Fruit fly (Drosophila melanogaster): ENCODE data around the gene CG32081.

CG32081 gene

dm6 chr3L:11027279-11027678 is at the start of gene CG32081:
Gene CG32081 (plus strand): TSS chr3L:11027579.
- no peak for TF ChIP-seq CG17801 (GFP tag; optimal IDR thresholded peaks at IDR 0.05; ENCODE audit: partially characterized antibody)

- TF ChIP-seq CG17801 (GFP tag; optimal IDR thresholded peaks at IDR 0.05; ENCODE audit: partially characterized antibody), result no peak
Measured at dm6 chr3L:10984557-10984956, 42.8 kb upstream of the CG32081 start.

- no peak for TF ChIP-seq CG17801 (GFP tag; optimal IDR thresholded peaks at IDR 0.05; ENCODE audit: partially characterized antibody)
Measured at dm6 chr3L:10985592-10985991, 41.8 kb upstream of the CG32081 start.

- no peak for TF ChIP-seq CG17801 (GFP tag; optimal IDR thresholded peaks at IDR 0.05; ENCODE audit: partially characterized antibody)
Measured at dm6 chr3L:10986613-10987012, 40.8 kb upstream of the CG32081 start.

dm6 chr3L:10988559-10988958 is 38.8 kb upstream of the CG32081 start:
- no peak for TF ChIP-seq CG17801 (GFP tag; optimal IDR thresholded peaks at IDR 0.05; ENCODE audit: partially characterized antibody)

- TF ChIP-seq CG17801 (GFP tag; optimal IDR thresholded peaks at IDR 0.05; ENCODE audit: partially characterized antibody), result no peak
Measured at dm6 chr3L:10989305-10989704, 38.1 kb upstream of the CG32081 start.

- TF ChIP-seq CG17801 (GFP tag; optimal IDR thresholded peaks at IDR 0.05; ENCODE audit: partially characterized antibody), result no peak
Measured at dm6 chr3L:10989873-10990272, 37.5 kb upstream of the CG32081 start.

dm6 chr3L:10991242-10992021 is 35.9 kb upstream of the CG32081 start:
- no peak for TF ChIP-seq CG17801 (GFP tag; optimal IDR thresholded peaks at IDR 0.05; ENCODE audit: partially characterized antibody)

- TF ChIP-seq CG17801 (GFP tag; optimal IDR thresholded peaks at IDR 0.05; ENCODE audit: partially characterized antibody), result no peak
Measured at dm6 chr3L:10997240-10997830, 30.0 kb upstream of the CG32081 start.

- TF ChIP-seq CG17801 (GFP tag; optimal IDR thresholded peaks at IDR 0.05; ENCODE audit: partially characterized antibody), result no peak
Measured at dm6 chr3L:10999558-10999957, 27.8 kb upstream of the CG32081 start.

dm6 chr3L:11001719-11002118 is 25.7 kb upstream of the CG32081 start:
- TF ChIP-seq CG17801 (GFP tag; optimal IDR thresholded peaks at IDR 0.05; ENCODE audit: partially characterized antibody), result no peak

- no peak for TF ChIP-seq CG17801 (GFP tag; optimal IDR thresholded peaks at IDR 0.05; ENCODE audit: partially characterized antibody)
Measured at dm6 chr3L:11002923-11003322, 24.5 kb upstream of the CG32081 start.

dm6 chr3L:11003980-11004379 is 23.4 kb upstream of the CG32081 start:
- no peak for TF ChIP-seq CG17801 (GFP tag; optimal IDR thresholded peaks at IDR 0.05; ENCODE audit: partially characterized antibody)

dm6 chr3L:11004739-11005476 is 22.5 kb upstream of the CG32081 start:
- no peak for TF ChIP-seq CG17801 (GFP tag; optimal IDR thresholded peaks at IDR 0.05; ENCODE audit: partially characterized antibody)

- TF ChIP-seq CG17801 (GFP tag; optimal IDR thresholded peaks at IDR 0.05; ENCODE audit: partially characterized antibody), result no peak
Measured at dm6 chr3L:11006433-11006832, 20.9 kb upstream of the CG32081 start.

dm6 chr3L:11007786-11008185 is 19.6 kb upstream of the CG32081 start:
- TF ChIP-seq CG17801 (GFP tag; optimal IDR thresholded peaks at IDR 0.05; ENCODE audit: partially characterized antibody), result no peak

All from ovary, adult (tissue).